Worm (Caenorhabditis elegans) whole organism, young adult: ENCODE measurements around the gene oxi-1.

Source experiments
- B0261.1 ChIP-seq: sonication (generic microtip); optimal IDR thresholded peaks from 2 replicates; lab custom pipeline; 2016; ENCODE audit warnings: mild to moderate bottlenecking, missing genetic modification characterization, moderate library complexity, missing compliant biosample characterization
- D2030.7 ChIP-seq: fragments of 200-800 bp; sonication (Bioruptor generic); IDR thresholded peaks from 2 replicates; pipeline ENCODE4 v1.3.6; 2022; ENCODE audit warnings: missing genetic modification reagents, missing genetic modification characterization, missing compliant biosample characterization
- F10E7.11 ChIP-seq: sonication (generic microtip); optimal IDR thresholded peaks from 2 replicates; lab custom pipeline; 2017; ENCODE audit warnings: mild to moderate bottlenecking, missing genetic modification characterization, moderate library complexity, missing compliant biosample characterization
- F23B12.7 ChIP-seq: sonication (generic microtip); optimal IDR thresholded peaks from 2 replicates; lab custom pipeline; 2017; ENCODE audit warnings: missing genetic modification characterization, mild to moderate bottlenecking, missing compliant biosample characterization, antibody characterized with exemption, moderate library complexity; ENCODE audit not compliant: insufficient read depth
- F49E8.2 ChIP-seq: sonication (generic microtip); optimal IDR thresholded peaks from 3 replicates; lab custom pipeline; 2017; ENCODE audit warnings: missing genetic modification characterization, mild to moderate bottlenecking, missing compliant biosample characterization, antibody characterized with exemption, moderate library complexity; ENCODE audit not compliant: insufficient read depth
- F52B5.7 ChIP-seq: sonication (generic microtip); optimal IDR thresholded peaks from 2 replicates; lab custom pipeline; 2016; ENCODE audit warnings: mild to moderate bottlenecking, missing genetic modification characterization, missing compliant biosample characterization
- F57A8.1 ChIP-seq: fragments of 200-800 bp; sonication (Bioruptor generic); optimal IDR thresholded peaks from 2 replicates; lab custom pipeline; 2018; ENCODE audit warnings: mild to moderate bottlenecking, missing genetic modification characterization, moderate library complexity, missing compliant biosample characterization
- K12H6.12 ChIP-seq: fragments of 200-800 bp; sonication (Bioruptor generic); optimal IDR thresholded peaks from 2 replicates; lab custom pipeline; 2018; ENCODE audit warnings: mild to moderate bottlenecking, missing genetic modification characterization, missing compliant biosample characterization
- T07F8.4 ChIP-seq: sonication (generic microtip); optimal IDR thresholded peaks from 2 replicates; lab custom pipeline; 2016; ENCODE audit warnings: mild to moderate bottlenecking, missing genetic modification characterization, moderate library complexity, missing compliant biosample characterization
- Y79H2A.3 ChIP-seq: fragments of 200-800 bp; sonication (Bioruptor generic); conservative IDR thresholded peaks from 2 replicates; pipeline ENCODE4 v1.3.6; 2022; ENCODE audit warnings: missing genetic modification reagents, missing genetic modification characterization, missing compliant biosample characterization
- akir-1 ChIP-seq: fragments of 200-800 bp; sonication (Bioruptor generic); optimal IDR thresholded peaks from 2 replicates; lab custom pipeline; 2018; ENCODE audit warnings: mild to moderate bottlenecking, missing genetic modification characterization, moderate library complexity, missing compliant biosample characterization
- aptf-3 ChIP-seq: fragments of 200-800 bp; sonication (Bioruptor generic); IDR thresholded peaks from 2 replicates; pipeline ENCODE4 v1.3.6; 2022; ENCODE audit warnings: missing genetic modification characterization, missing compliant biosample characterization
- bed-1 ChIP-seq: fragments of 200-800 bp; sonication (Bioruptor generic); IDR thresholded peaks from 2 replicates; pipeline ENCODE4 v1.3.6; 2022; ENCODE audit warnings: missing genetic modification reagents, missing genetic modification characterization, missing compliant biosample characterization
- bed-2 ChIP-seq: fragments of 200-800 bp; sonication (Bioruptor generic); IDR thresholded peaks from 2 replicates; pipeline ENCODE4 v1.3.6; 2022; ENCODE audit warnings: missing genetic modification reagents, missing genetic modification characterization, missing compliant biosample characterization
- ccch-3 ChIP-seq: fragments of 200-800 bp; sonication (Bioruptor generic); optimal IDR thresholded peaks from 2 replicates; lab custom pipeline; 2018; ENCODE audit warnings: mild to moderate bottlenecking, missing genetic modification characterization, missing compliant biosample characterization
- ceh-100 ChIP-seq: fragments of 200-800 bp; sonication (Bioruptor generic); IDR thresholded peaks from 2 replicates; pipeline ENCODE4 v1.3.6; 2022; ENCODE audit warnings: missing genetic modification reagents, missing genetic modification characterization, missing compliant biosample characterization
- ceh-58 ChIP-seq: fragments of 200-800 bp; sonication (Bioruptor generic); IDR thresholded peaks from 2 replicates; pipeline ENCODE4 v1.3.6; 2022; ENCODE audit warnings: missing genetic modification characterization, missing compliant biosample characterization
- ceh-79 ChIP-seq: sonication (generic microtip); optimal IDR thresholded peaks from 2 replicates; lab custom pipeline; 2017; ENCODE audit warnings: mild to moderate bottlenecking, missing genetic modification characterization, missing compliant biosample characterization
- ceh-91 ChIP-seq: fragments of 200-800 bp; sonication (Bioruptor generic); IDR thresholded peaks from 2 replicates; pipeline ENCODE4 v1.3.6; 2022; ENCODE audit warnings: missing genetic modification reagents, missing genetic modification characterization, missing compliant biosample characterization
- die-1 ChIP-seq: sonication (generic microtip); optimal IDR thresholded peaks from 2 replicates; lab custom pipeline; 2016; ENCODE audit warnings: missing genotype, mild to moderate bottlenecking, missing genetic modification characterization, missing compliant biosample characterization
- dpl-1 ChIP-seq: fragments of 150-350 bp; optimal IDR thresholded peaks from 2 replicates; lab custom pipeline; 2014; ENCODE audit warnings: missing biosample characterization, missing genetic modification reagents, missing genetic modification characterization
- egl-18 ChIP-seq: fragments of 200-800 bp; sonication (Bioruptor generic); IDR thresholded peaks from 2 replicates; pipeline ENCODE4 v1.3.6; 2022; ENCODE audit warnings: missing genetic modification reagents, missing genetic modification characterization, missing compliant biosample characterization
- egrh-3 ChIP-seq: fragments of 200-800 bp; sonication (Bioruptor generic); IDR thresholded peaks from 2 replicates; pipeline ENCODE4 v1.3.6; 2022; ENCODE audit warnings: missing genetic modification reagents, missing genetic modification characterization, missing compliant biosample characterization
- ekl-4 ChIP-seq: fragments of 200-800 bp; sonication (Bioruptor generic); IDR thresholded peaks from 2 replicates; pipeline ENCODE4 v1.3.6; 2022; ENCODE audit warnings: missing genetic modification reagents, missing genetic modification characterization, missing compliant biosample characterization
- ets-4 ChIP-seq: fragments of 200-800 bp; sonication (Bioruptor generic); optimal IDR thresholded peaks from 2 replicates; lab custom pipeline; 2018; ENCODE audit warnings: mild to moderate bottlenecking, missing genetic modification characterization, missing compliant biosample characterization
- fkh-3 ChIP-seq: sonication (generic microtip); optimal IDR thresholded peaks from 2 replicates; lab custom pipeline; 2016; ENCODE audit warnings: mild to moderate bottlenecking, missing genetic modification characterization, missing compliant biosample characterization
- hlh-26 ChIP-seq: fragments of 200-800 bp; sonication (Bioruptor generic); conservative IDR thresholded peaks from 2 replicates; pipeline ENCODE4 v1.3.6; 2022; ENCODE audit warnings: missing genetic modification reagents, missing genetic modification characterization, missing compliant biosample characterization
- hmg-1.2 ChIP-seq: fragments of 200-800 bp; sonication (Bioruptor generic); IDR thresholded peaks from 2 replicates; pipeline ENCODE4 v1.3.6; 2022; ENCODE audit warnings: missing genetic modification reagents, missing genetic modification characterization, missing compliant biosample characterization
- hrde-1 ChIP-seq: sonication (generic microtip); optimal IDR thresholded peaks from 2 replicates; lab custom pipeline; 2016; ENCODE audit warnings: missing genetic modification characterization, mild to moderate bottlenecking, missing compliant biosample characterization, moderate library complexity, missing genotype, missing genetic modification reagents, borderline replicate concordance
- lin-54 ChIP-seq: fragments of 200-800 bp; sonication (Bioruptor generic); optimal IDR thresholded peaks from 2 replicates; lab custom pipeline; 2018; ENCODE audit warnings: mild to moderate bottlenecking, missing genetic modification characterization, missing compliant biosample characterization
- lsy-27 ChIP-seq: sonication (generic microtip); optimal IDR thresholded peaks from 2 replicates; lab custom pipeline; 2017; ENCODE audit warnings: missing genetic modification characterization, mild to moderate bottlenecking, missing compliant biosample characterization, antibody characterized with exemption, missing genotype, borderline replicate concordance; ENCODE audit not compliant: insufficient read depth
- madf-10 ChIP-seq: sonication (generic microtip); optimal IDR thresholded peaks from 2 replicates; lab custom pipeline; 2016; ENCODE audit warnings: mild to moderate bottlenecking, missing genetic modification characterization, missing compliant biosample characterization
- madf-3 ChIP-seq: fragments of 200-800 bp; sonication (Bioruptor generic); IDR thresholded peaks from 2 replicates; pipeline ENCODE4 v1.3.6; 2022; ENCODE audit warnings: missing genetic modification reagents, missing genetic modification characterization, missing compliant biosample characterization
- madf-8 ChIP-seq: fragments of 200-800 bp; sonication (Bioruptor generic); conservative IDR thresholded peaks from 2 replicates; pipeline ENCODE4 v1.3.6; 2022; ENCODE audit warnings: missing genetic modification reagents, missing genetic modification characterization, missing compliant biosample characterization
- mes-4 ChIP-seq: sonication (generic microtip); optimal IDR thresholded peaks from 2 replicates; lab custom pipeline; 2016; ENCODE audit warnings: missing genotype, missing genetic modification characterization, missing compliant biosample characterization
- nfya-1 ChIP-seq: sonication (generic microtip); optimal IDR thresholded peaks from 2 replicates; lab custom pipeline; 2017; ENCODE audit warnings: antibody characterized with exemption, missing compliant biosample characterization, missing genetic modification characterization, borderline replicate concordance; ENCODE audit not compliant: insufficient read depth
- pha-4 ChIP-seq: fragments of 150-350 bp; sonication (generic microtip); optimal IDR thresholded peaks from 2 replicates; lab custom pipeline; 2014; ENCODE audit warnings: missing biosample characterization, missing genetic modification reagents, missing genetic modification characterization
- rec-8 ChIP-seq, 2 experiments: sonication (generic microtip); optimal IDR thresholded peaks; 2 replicates each; lab custom pipeline; 2016; ENCODE audit warnings: mild to moderate bottlenecking in 2 of 2, missing genetic modification characterization in 2 of 2, missing genetic modification reagents in 2 of 2, missing genotype in 2 of 2, missing biosample characterization in 1 of 2, missing compliant biosample characterization in 1 of 2, moderate library complexity in 1 of 2
- rpc-1 ChIP-seq, 2 experiments: fragments of 150-350 bp in 1 of 2; sonication (generic microtip) in 1 of 2; optimal IDR thresholded peaks; 2 replicates each; lab custom pipeline; 2014 to 2018; ENCODE audit warnings: missing biosample characterization in 1 of 2, missing genetic modification characterization in 1 of 2, missing genetic modification reagents in 1 of 2, missing genotype in 1 of 2
- snpc-1.3 ChIP-seq: sonication (generic microtip); optimal IDR thresholded peaks from 2 replicates; lab custom pipeline; 2017; ENCODE audit warnings: missing genetic modification characterization, mild to moderate bottlenecking, missing compliant biosample characterization, antibody characterized with exemption, moderate library complexity, missing genotype, missing genetic modification reagents; ENCODE audit not compliant: insufficient read depth
- zim-3 ChIP-seq: sonication (generic microtip); optimal IDR thresholded peaks from 2 replicates; lab custom pipeline; 2017; ENCODE audit warnings: mild to moderate bottlenecking, missing genetic modification characterization, moderate library complexity, missing compliant biosample characterization
- ztf-6 ChIP-seq: fragments of 200-800 bp; sonication (Bioruptor generic); IDR thresholded peaks from 2 replicates; pipeline ENCODE4 v1.3.6; 2022; ENCODE audit warnings: missing genetic modification reagents, missing genetic modification characterization, missing compliant biosample characterization

The oxi-1 gene

DNA sequence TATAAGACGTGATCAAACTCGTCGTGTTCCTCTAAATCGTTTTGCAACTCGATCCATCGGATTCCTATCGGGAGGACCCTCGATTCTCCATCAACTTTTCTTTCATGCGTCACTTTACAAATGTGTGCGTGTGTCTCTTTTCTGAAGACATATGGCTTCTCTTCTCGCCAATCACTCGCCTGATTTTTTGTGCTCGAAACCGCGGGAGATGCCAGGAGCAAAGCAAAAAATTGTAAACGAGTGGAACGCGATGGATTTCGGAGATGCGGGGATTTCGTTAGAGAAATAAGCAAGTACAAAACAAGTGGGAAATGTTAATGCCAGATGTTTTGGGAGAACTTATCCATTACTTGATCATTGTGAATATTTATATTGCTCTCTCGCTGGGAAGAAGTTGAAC lies 33.9 kb upstream of the oxi-1 start:
- TF ChIP-seq Y79H2A.3 (GFP tag; lab: Robert Waterston, UW) (no peak), bed-1 (GFP tag; lab: Robert Waterston, UW) (no peak), fkh-3 (tag; lab: Kevin White, UChicago) (no peak)

DNA sequence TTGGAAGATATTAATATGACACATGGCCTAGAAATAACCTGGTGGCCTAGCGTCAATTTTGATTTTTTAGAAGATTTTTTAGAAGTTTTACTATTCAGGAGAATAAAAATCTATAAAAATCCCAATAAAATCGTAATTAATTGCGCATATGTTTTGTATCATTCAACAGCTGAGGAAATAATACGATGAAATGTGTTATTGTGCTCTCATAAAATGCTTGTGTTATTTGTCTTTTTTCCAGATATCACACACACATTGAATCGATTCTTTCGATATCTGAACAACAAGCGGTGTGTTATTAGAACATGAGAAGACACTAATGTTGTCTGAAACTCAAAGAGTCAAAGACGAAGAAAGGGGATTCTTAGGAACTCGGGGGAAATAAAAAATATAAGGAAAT lies 33.0 kb upstream of the oxi-1 start:
- no peak for TF ChIP-seq aptf-3
- no peak for TF ChIP-seq bed-2 (GFP tag; lab: Robert Waterston, UW)
- no peak for TF ChIP-seq F57A8.1 (GFP tag; lab: Kevin White, UChicago)
- no peak for TF ChIP-seq ets-4 (GFP tag; lab: Kevin White, UChicago)
- no peak for TF ChIP-seq ccch-3 (GFP tag; lab: Kevin White, UChicago)
- no peak for TF ChIP-seq ceh-58 (GFP tag; lab: Robert Waterston, UW)
- TF ChIP-seq F23B12.7 (tag; lab: Kevin White, UChicago) = no peak
- no peak for TF ChIP-seq ekl-4 (GFP tag; lab: Robert Waterston, UW)
- no peak for TF ChIP-seq ceh-91
- TF ChIP-seq rpc-1 (optimal IDR thresholded peaks at IDR 0.05; lab: Kevin White, UChicago) = no peak
- no peak for TF ChIP-seq rpc-1 (tag; optimal IDR thresholded peaks at IDR 0.05; lab: Kevin White, UChicago)
- no peak for TF ChIP-seq zim-3 (tag; lab: Kevin White, UChicago)
- no peak for TF ChIP-seq Y79H2A.3 (GFP tag; lab: Robert Waterston, UW)
- TF ChIP-seq F10E7.11 = no peak
- TF ChIP-seq dpl-1 (GFP tag; lab: Kevin White, UChicago) = no peak

DNA sequence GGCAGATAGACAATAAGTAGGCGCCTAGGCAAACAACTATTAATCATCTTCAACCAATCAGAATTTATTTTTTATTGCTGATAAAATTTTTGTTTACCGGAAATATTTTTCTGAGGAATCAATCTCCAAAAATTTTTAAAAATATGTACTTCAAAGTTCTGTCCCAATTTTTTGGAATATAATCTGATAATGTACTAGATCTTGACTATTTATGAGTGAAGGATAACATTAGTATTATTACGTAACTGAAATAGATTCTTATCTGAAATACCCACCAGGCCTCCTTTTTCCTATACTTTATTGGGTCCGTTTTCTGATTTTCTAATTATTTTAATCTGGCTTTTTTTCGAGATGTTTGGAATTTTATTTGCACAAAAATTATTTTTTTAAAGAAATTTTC lies 26.6 kb upstream of the oxi-1 start:
- TF ChIP-seq hrde-1 (no peak), F49E8.2 (tag; lab: Kevin White, UChicago) (no peak), die-1 (tag; lab: Kevin White, UChicago) (no peak), ztf-6 (GFP tag; lab: Robert Waterston, UW) (no peak), D2030.7 (GFP tag; lab: Robert Waterston, UW) (no peak), hlh-26 (GFP tag; lab: Robert Waterston, UW) (no peak), lsy-27 (tag; lab: Kevin White, UChicago) (no peak), ccch-3 (GFP tag; lab: Kevin White, UChicago) (no peak), madf-3 (GFP tag; lab: Robert Waterston, UW) (no peak), pha-4 (tag; lab: Kevin White, UChicago) (no peak), akir-1 (GFP tag; lab: Kevin White, UChicago) (no peak), madf-8 (GFP tag; lab: Robert Waterston, UW) (no peak), mes-4 (no peak)

DNA sequence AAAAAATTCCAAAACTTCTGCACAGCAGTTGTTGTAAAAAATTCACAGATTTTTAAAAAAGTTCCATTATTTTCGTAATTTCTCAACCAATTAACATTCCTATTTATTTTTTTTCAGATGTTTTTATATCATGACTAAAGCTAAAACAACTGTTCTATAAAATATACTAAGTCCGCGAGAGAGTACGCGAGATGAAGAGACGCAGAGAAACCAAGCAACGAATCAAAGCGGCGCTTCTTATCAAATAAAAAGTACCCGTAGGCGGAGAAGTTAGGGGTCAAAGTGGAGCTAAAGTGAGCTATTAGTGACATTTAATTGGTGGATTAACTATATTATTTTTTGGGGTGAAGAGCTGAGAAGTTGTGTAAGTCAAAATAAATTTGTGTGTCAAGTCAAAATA lies 25.4 kb upstream of the oxi-1 start, which contains the start of gene sbsp-1:
TSS of gene sbsp-1 (plus strand) at position 301 of the 400 bp plus-strand sequence.
- TF ChIP-seq hmg-1.2 (GFP tag; lab: Robert Waterston, UW) (peak; percentile 87), K12H6.12 (tag; lab: Kevin White, UChicago) (no peak), lin-54 (GFP tag; lab: Kevin White, UChicago) (no peak), T07F8.4 (tag; lab: Kevin White, UChicago) (no peak)

DNA sequence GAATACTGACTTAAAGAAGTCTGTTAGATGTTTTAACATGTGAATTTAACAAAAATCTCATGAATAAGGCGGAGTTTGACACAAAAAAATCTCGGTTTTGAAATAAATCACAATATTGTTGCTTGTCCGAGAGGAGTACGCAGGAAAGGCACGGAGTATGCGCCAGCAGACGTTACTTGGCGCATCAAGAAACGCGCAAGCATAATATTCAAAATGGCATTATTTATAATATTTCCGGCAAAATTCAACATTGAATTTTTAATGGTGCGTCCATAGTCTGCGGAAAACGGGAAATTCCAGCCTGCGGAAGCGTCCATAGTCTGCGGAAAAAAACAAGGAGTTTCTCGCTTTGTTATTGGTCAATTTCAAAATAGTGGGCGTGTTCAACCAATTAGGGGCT lies 13.2 kb upstream of the oxi-1 start, which contains the start of gene pde-12:
TSS of gene pde-12 (minus strand) at position 148 of the 400 bp plus-strand sequence.
- TF ChIP-seq ets-4 (GFP tag; lab: Kevin White, UChicago) (no peak), nfya-1 (tag; lab: Kevin White, UChicago) (no peak), madf-10 (tag; lab: Kevin White, UChicago) (peak; percentile 31), egl-18 (GFP tag; lab: Robert Waterston, UW) (no peak), B0261.1 (no peak), snpc-1.3 (tag; lab: Kevin White, UChicago) (peak; percentile 25), rec-8 (tag; optimal IDR thresholded peaks at IDR 0.05; lab: Kevin White, UChicago) (no peak), ceh-79 (tag; lab: Kevin White, UChicago) (no peak), F52B5.7 (no peak), lin-54 (GFP tag; lab: Kevin White, UChicago) (peak; percentile 85), egrh-3 (GFP tag; lab: Robert Waterston, UW) (no peak), ceh-100 (GFP tag; lab: Robert Waterston, UW) (peak; percentile 82)
